Worm (Caenorhabditis elegans): Measurements from ENCODE around the gene srx-64.

Gene srx-64

DNA sequence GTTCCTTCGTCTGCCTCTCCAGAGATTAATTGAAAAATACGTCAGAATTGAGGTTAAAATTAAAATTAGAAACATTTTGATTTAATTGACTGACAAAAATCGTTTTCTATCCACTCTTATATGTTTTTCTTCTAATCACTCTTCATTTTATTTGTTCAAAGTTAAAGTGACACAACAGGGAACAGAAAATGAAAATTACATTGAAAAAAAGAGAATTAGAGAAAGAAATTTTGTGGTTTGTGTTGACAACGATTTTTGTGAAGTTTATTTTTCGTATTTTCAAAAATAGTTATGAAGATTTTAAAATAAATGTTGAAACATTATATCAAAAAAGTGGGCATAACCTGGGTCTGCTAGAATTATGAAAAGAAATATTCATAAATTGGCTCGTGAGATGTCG, 28.4 kb downstream of the srx-64 start, which contains the start of gene cyp-34A5:
Gene cyp-34A5 (minus strand): TSS at position 101 of the 400 bp plus-strand sequence.
- TF ChIP-seq nhr-12 (tag; optimal IDR thresholded peaks at IDR 0.05), result no peak

DNA sequence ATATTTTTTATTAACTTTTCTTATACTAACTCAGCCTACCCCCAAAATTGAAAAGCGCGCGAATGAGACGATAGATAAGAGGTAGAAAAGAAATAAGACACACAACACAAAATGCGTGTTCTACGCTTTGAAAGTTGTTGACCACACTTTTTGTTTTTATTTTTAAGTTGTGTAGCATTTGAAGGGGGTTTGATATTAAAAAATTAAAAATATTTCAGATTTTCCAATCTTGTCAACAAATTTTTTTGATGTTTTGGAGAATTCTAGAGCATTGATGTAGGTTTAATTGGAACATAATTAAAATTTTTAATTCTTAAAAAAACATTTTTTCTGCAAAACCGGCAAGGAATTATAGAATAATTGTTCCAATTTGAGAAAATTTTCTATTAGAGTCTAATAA, 32.0 kb downstream of the srx-64 start, which contains the start of gene cyp-34A6:
Gene cyp-34A6 (minus strand): TSS at position 101 of the 400 bp plus-strand sequence.
- TF ChIP-seq ceh-16 (tag; optimal IDR thresholded peaks at IDR 0.05) (no peak), lin-11 (tag; optimal IDR thresholded peaks at IDR 0.05) (no peak), ZK546.5 (tag; optimal IDR thresholded peaks at IDR 0.05) (no peak), ceh-82 (tag; optimal IDR thresholded peaks at IDR 0.05) (no peak), mdl-1 (tag; optimal IDR thresholded peaks at IDR 0.05) (no peak)

DNA sequence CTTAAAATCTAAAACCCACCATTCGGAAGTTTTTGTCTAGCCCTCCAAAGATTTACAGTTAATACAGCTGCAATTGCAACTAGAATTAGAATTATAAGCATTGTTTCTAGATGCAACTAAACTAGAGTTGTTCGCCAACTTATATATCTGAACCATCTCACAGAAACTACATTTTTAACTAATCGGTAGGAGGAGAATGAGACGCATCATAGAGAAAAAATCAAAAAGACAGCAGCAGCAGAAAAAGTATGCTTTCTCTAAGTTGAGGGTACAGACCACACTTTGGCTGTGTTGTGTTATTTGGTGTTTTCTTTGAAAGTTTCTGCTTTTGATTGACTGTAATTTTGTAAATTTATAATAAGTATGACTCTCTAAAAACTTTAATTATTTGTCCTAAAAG, 34.5 kb downstream of the srx-64 start, which contains the start of gene cyp-34A7:
Gene cyp-34A7 (minus strand): TSS at position 101 of the 400 bp plus-strand sequence.
- TF ChIP-seq elt-1 (tag; optimal IDR thresholded peaks at IDR 0.05) (no peak), ceh-82 (tag; optimal IDR thresholded peaks at IDR 0.05) (no peak), snpc-4 (tag; optimal IDR thresholded peaks at IDR 0.05) (no peak), unc-62 (GFP tag; optimal IDR thresholded peaks at IDR 0.05) (no peak), F13H6.1 (tag; optimal IDR thresholded peaks at IDR 0.05) (no peak), mbf-1 (tag; optimal IDR thresholded peaks at IDR 0.05) (no peak)

DNA sequence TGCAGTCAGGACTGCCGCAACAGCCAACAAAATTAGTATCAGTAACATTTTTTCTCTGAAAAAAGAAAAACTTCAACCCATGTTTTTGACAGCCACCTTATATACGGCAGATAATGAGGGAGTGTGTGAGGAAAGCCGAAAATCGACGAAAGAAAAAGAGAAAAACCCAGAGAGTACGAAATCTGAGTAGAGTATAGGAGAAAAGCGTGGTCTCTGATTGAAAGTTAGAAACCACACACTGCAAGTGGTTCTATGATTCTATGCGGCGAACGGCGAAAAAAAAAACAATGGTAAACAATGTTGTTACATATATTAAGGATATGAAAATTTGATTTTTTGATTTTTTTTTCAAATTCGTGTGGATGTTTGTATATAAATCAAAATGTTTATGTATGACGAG, 38.6 kb downstream of the srx-64 start, which contains the start of gene cyp-34A8:
Gene cyp-34A8 (minus strand): TSS at position 62 of the 400 bp plus-strand sequence.
- TF ChIP-seq alr-1 (tag; optimal IDR thresholded peaks at IDR 0.05) (no peak), sma-9 (GFP tag; optimal IDR thresholded peaks at IDR 0.05) (peak; percentile 31), sma-9 (tag; optimal IDR thresholded peaks at IDR 0.05) (no peak), elt-3 (tag; optimal IDR thresholded peaks at IDR 0.05) (no peak)

DNA sequence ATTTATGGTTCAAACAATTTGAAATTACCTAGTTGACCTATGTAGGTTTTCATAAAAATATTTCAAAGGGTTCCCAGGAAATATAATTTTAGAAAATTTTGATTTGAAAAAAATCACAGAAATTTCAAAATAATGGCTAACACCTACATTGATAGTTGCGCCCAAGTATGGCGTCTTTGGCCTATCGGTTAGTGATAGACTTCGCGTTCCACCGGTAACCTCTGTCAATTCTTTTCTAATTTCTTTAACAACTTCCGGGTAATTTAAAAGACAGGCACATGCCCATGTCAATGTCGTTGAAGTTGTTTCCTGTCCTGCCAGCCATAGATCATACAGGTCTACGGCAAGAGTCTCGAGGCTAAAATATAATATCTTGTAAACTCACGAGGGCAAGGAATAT, 39.7 kb downstream of the srx-64 start:
- TF ChIP-seq mbf-1 (tag; optimal IDR thresholded peaks at IDR 0.05), result no peak
- TF ChIP-seq unc-55 (GFP tag; optimal IDR thresholded peaks at IDR 0.05), result no peak
- no peak for TF ChIP-seq dmd-4 (tag; optimal IDR thresholded peaks at IDR 0.05)
- TF ChIP-seq unc-62 (GFP tag; optimal IDR thresholded peaks at IDR 0.05), result no peak
- TF ChIP-seq ztf-11 (tag; optimal IDR thresholded peaks at IDR 0.05), result no peak
- TF ChIP-seq nhr-77 (tag; optimal IDR thresholded peaks at IDR 0.05), result no peak

DNA sequence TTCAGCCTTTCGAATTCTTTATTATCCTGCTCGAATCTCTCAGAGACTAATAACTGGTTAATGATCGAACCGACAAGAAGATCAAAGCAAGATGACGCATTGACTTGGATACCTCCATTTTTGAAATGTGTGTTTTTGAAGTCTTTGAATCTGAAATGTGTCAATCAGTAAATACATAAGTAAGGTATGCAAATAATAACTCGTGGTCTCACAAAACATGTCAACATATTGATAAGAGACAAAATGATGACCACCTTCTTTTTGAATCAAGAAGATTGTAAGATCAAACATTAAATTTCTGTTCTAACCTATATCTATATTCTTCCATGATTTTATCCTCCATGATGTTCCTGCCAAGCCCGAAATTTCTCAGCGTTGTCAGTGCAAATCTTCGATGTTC, 40.5 kb downstream of the srx-64 start:
- TF ChIP-seq peb-1 (tag; optimal IDR thresholded peaks at IDR 0.05), result no peak

DNA sequence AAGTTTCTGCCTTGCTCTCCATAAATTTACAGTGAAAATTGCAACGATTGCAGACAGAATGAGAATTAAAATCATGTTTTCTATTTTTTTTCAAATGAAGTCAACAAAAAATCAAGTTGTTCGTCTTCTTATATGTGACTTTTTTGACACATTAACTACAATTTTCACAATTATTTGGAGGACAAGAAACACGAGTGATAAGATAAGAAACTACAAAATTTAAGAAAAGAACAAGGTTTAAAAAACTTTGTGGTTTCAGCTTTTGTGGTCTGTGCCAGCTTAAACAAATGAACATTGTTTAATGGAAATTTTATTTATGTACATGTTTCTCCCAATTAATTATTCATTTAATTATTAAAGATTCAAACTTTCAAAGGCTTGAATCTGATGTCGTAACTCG, 41.2 kb downstream of the srx-64 start, which contains the start of gene cyp-34A9:
Gene cyp-34A9 (minus strand): TSS at position 131 of the 400 bp plus-strand sequence.
- TF ChIP-seq sma-9 (GFP tag; optimal IDR thresholded peaks at IDR 0.05) (peak; percentile 58), sma-9 (tag; optimal IDR thresholded peaks at IDR 0.05) (no peak), fos-1 (tag; optimal IDR thresholded peaks at IDR 0.05) (peak; percentile 36), ama-1 (optimal IDR thresholded peaks at IDR 0.05) (no peak)

DNA sequence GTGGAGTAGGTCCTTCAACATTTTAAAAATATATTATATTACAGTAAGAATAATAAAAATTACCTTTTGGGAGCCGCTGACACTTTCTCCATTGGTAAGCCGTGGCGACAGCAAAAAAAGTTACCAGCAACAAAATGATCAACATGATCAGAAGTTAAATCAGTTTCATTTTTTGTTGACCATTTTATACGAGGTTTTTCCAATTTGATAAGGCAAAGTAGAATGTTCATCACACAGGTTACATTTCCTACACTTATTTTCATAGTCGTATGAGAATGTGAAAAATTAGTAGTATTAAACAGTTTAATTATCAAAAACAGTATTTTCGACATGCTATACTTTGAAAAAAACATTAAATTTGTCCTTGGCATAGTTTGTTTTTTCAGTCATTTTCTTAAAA, 43.6 kb downstream of the srx-64 start, which contains the start of gene cyp-34A10:
Gene cyp-34A10 (minus strand): TSS at position 146 of the 400 bp plus-strand sequence.
- no peak for TF ChIP-seq lin-39 (tag; optimal IDR thresholded peaks at IDR 0.05)
- no peak for TF ChIP-seq zag-1 (tag; optimal IDR thresholded peaks at IDR 0.05)
- TF ChIP-seq sma-9 (GFP tag; optimal IDR thresholded peaks at IDR 0.05), result no peak
- no peak for TF ChIP-seq sma-9 (tag; optimal IDR thresholded peaks at IDR 0.05)
- no peak for TF ChIP-seq unc-39 (tag; optimal IDR thresholded peaks at IDR 0.05)
- TF ChIP-seq R02D3.7 (tag; optimal IDR thresholded peaks at IDR 0.05), result no peak
- no peak for TF ChIP-seq peb-1 (tag; optimal IDR thresholded peaks at IDR 0.05)
- TF ChIP-seq nhr-77 (tag; optimal IDR thresholded peaks at IDR 0.05), result no peak
- no peak for TF ChIP-seq ztf-1 (GFP tag; conservative IDR thresholded peaks at IDR 0.05)
- no peak for TF ChIP-seq elt-1 (tag; optimal IDR thresholded peaks at IDR 0.05)
- no peak for TF ChIP-seq nhr-21 (tag; optimal IDR thresholded peaks at IDR 0.05)
- TF ChIP-seq nhr-237 (tag; optimal IDR thresholded peaks at IDR 0.05), result no peak
- no peak for TF ChIP-seq nhr-12 (tag; optimal IDR thresholded peaks at IDR 0.05)
- no peak for TF ChIP-seq aly-2 (tag; optimal IDR thresholded peaks at IDR 0.05)
- no peak for TF ChIP-seq nhr-25 (tag; optimal IDR thresholded peaks at IDR 0.05)
- TF ChIP-seq nhr-6 (tag; optimal IDR thresholded peaks at IDR 0.05), result no peak
- no peak for TF ChIP-seq nhr-10 (tag; optimal IDR thresholded peaks at IDR 0.05)
